Fruit fly (Drosophila melanogaster): Measurements from ENCODE around the gene Ptpmeg.

Ptpmeg gene

dm6 chr3L:320798-321197 is 7.1 kb upstream of the Ptpmeg start:
- TF ChIP-seq CTCF (optimal IDR thresholded peaks at IDR 0.05): no peak
- TF ChIP-seq CG8478 (optimal IDR thresholded peaks at IDR 0.05): no peak

- TF ChIP-seq CTCF (optimal IDR thresholded peaks at IDR 0.05): no peak
- TF ChIP-seq CG8478 (optimal IDR thresholded peaks at IDR 0.05): no peak
These were observed 6.4 kb upstream of the Ptpmeg start for dm6 chr3L:321495-321894.

dm6 chr3L:324486-324885 is 3.4 kb upstream of the Ptpmeg start, which contains the start of gene CG32344:
Gene CG32344, minus strand, starts transcription at chr3L:324720.
- TF ChIP-seq CTCF (optimal IDR thresholded peaks at IDR 0.05) (no peak), CG8478 (optimal IDR thresholded peaks at IDR 0.05) (no peak)

dm6 chr3L:329153-329698 is 1.3 kb downstream of the Ptpmeg start:
- no peak for TF ChIP-seq CTCF (optimal IDR thresholded peaks at IDR 0.05)
- TF ChIP-seq CG8478 (optimal IDR thresholded peaks at IDR 0.05): no peak

- TF ChIP-seq CG8478 (optimal IDR thresholded peaks at IDR 0.05): no peak
- TF ChIP-seq CTCF (optimal IDR thresholded peaks at IDR 0.05): peak in 1 of 2 experiments; percentile 50
These were observed 4.2 kb downstream of the Ptpmeg start, which contains the start of gene mthl9 for dm6 chr3L:331842-332802. Gene mthl9, minus strand, starts transcription at chr3L:332309.

dm6 chr3L:337148-337547 is 9.3 kb downstream of the Ptpmeg start:
- TF ChIP-seq CG8478 (optimal IDR thresholded peaks at IDR 0.05): no peak
- TF ChIP-seq CTCF (optimal IDR thresholded peaks at IDR 0.05): no peak

- no peak for TF ChIP-seq CG8478 (optimal IDR thresholded peaks at IDR 0.05)
- TF ChIP-seq CTCF (optimal IDR thresholded peaks at IDR 0.05): no peak
These were observed 10.2 kb downstream of the Ptpmeg start for dm6 chr3L:338116-338515.

dm6 chr3L:339072-339471 is 11.2 kb downstream of the Ptpmeg start:
- TF ChIP-seq CG8478 (optimal IDR thresholded peaks at IDR 0.05) (no peak), CTCF (optimal IDR thresholded peaks at IDR 0.05) (no peak)

dm6 chr3L:340124-340523 is 12.2 kb downstream of the Ptpmeg start:
- TF ChIP-seq CTCF (optimal IDR thresholded peaks at IDR 0.05) (no peak), CG8478 (optimal IDR thresholded peaks at IDR 0.05) (no peak)

dm6 chr3L:340569-340968 is 12.7 kb downstream of the Ptpmeg start:
- TF ChIP-seq CG8478 (optimal IDR thresholded peaks at IDR 0.05) (no peak), CTCF (optimal IDR thresholded peaks at IDR 0.05) (no peak)

dm6 chr3L:341052-341852 is 13.4 kb downstream of the Ptpmeg start:
- no peak for TF ChIP-seq CTCF (optimal IDR thresholded peaks at IDR 0.05)
- TF ChIP-seq CG8478 (optimal IDR thresholded peaks at IDR 0.05): no peak

dm6 chr3L:342839-343238 is 14.9 kb downstream of the Ptpmeg start, which contains the start of gene mthl10:
Gene mthl10, minus strand, starts transcription at chr3L:342915.
- TF ChIP-seq CTCF (optimal IDR thresholded peaks at IDR 0.05) (peak; percentile 31 to 51), CG8478 (optimal IDR thresholded peaks at IDR 0.05) (no peak)

- TF ChIP-seq CTCF (optimal IDR thresholded peaks at IDR 0.05) (no peak), CG8478 (optimal IDR thresholded peaks at IDR 0.05) (no peak)
These were observed 15.4 kb downstream of the Ptpmeg start for dm6 chr3L:343316-343715.

- peak in 1 of 2 experiments; percentile 5 for TF ChIP-seq CTCF (optimal IDR thresholded peaks at IDR 0.05)
- TF ChIP-seq CG8478 (optimal IDR thresholded peaks at IDR 0.05): no peak
These were observed 19.1 kb downstream of the Ptpmeg start, which contains the start of gene mth for dm6 chr3L:346656-347640. Gene mth, minus strand, starts transcription at chr3L:346957.

Measured in S2 (cell line).